Fruit fly (Drosophila melanogaster) whole organism, prepupa: ENCODE results near the gene CG6791.

ENCODE experiments used
- CG10631 ChIP-seq: fragments of 200-800 bp; sonication (Bioruptor generic); optimal IDR thresholded peaks from 2 replicates; lab custom pipeline; 2016; ENCODE audit warnings: missing biosample characterization, missing genetic modification characterization
- CG10669 ChIP-seq: fragments of 200-800 bp; sonication (Bioruptor generic); optimal IDR thresholded peaks from 3 replicates; lab custom pipeline; 2018; ENCODE audit warnings: missing biosample characterization, mild to moderate bottlenecking, missing genetic modification characterization, moderate library complexity
- CG11902 ChIP-seq: fragments of 200-800 bp; sonication (Bioruptor generic); optimal IDR thresholded peaks from 3 replicates; lab custom pipeline; 2016; ENCODE audit warnings: missing biosample characterization, missing genetic modification characterization
- CG15336 ChIP-seq: fragments of 200-800 bp; sonication (Bioruptor generic); IDR thresholded peaks from 2 replicates; pipeline ENCODE4 v1.3.6; 2022; ENCODE audit warnings: missing biosample characterization, missing genetic modification characterization
- CG1621 ChIP-seq: fragments of 200-800 bp; sonication (Bioruptor generic); optimal IDR thresholded peaks from 3 replicates; lab custom pipeline; 2018; ENCODE audit warnings: missing biosample characterization, mild to moderate bottlenecking, missing genetic modification characterization
- CG16779 ChIP-seq: fragments of 200-800 bp; sonication (Bioruptor generic); optimal IDR thresholded peaks from 3 replicates; lab custom pipeline; 2017; ENCODE audit warnings: missing biosample characterization, mild to moderate bottlenecking, missing genetic modification characterization
- CG3032 ChIP-seq: fragments of 200-800 bp; optimal IDR thresholded peaks from 2 replicates; lab custom pipeline; 2019; ENCODE audit warnings: missing biosample characterization, mild to moderate bottlenecking, missing genetic modification characterization, moderate library complexity
- CG31627 ChIP-seq: fragments of 200-800 bp; sonication (Bioruptor generic); optimal IDR thresholded peaks from 3 replicates; lab custom pipeline; 2016; ENCODE audit warnings: missing biosample characterization, missing genetic modification characterization
- CG34406 ChIP-seq: fragments of 200-800 bp; sonication (Bioruptor generic); optimal IDR thresholded peaks from 3 replicates; lab custom pipeline; 2016; ENCODE audit warnings: missing biosample characterization, missing genetic modification characterization
- CG3919 ChIP-seq: fragments of 200-800 bp; sonication (Bioruptor generic); optimal IDR thresholded peaks from 3 replicates; lab custom pipeline; 2016; ENCODE audit warnings: missing biosample characterization, missing genetic modification characterization
- CG4318 ChIP-seq: fragments of 200-800 bp; sonication (Bioruptor generic); optimal IDR thresholded peaks from 3 replicates; lab custom pipeline; 2017; ENCODE audit warnings: missing biosample characterization, mild to moderate bottlenecking, missing genetic modification characterization
- CG6163 ChIP-seq: fragments of 200-800 bp; sonication (Bioruptor generic); IDR thresholded peaks from 3 replicates; pipeline ENCODE4 v1.3.6; 2022; ENCODE audit warnings: missing biosample characterization, missing genetic modification characterization
- CG6276 ChIP-seq: fragments of 200-800 bp; sonication (Bioruptor generic); optimal IDR thresholded peaks from 2 replicates; lab custom pipeline; 2017; ENCODE audit warnings: missing biosample characterization, mild to moderate bottlenecking, missing genetic modification characterization
- CG6808 ChIP-seq: fragments of 200-800 bp; sonication (Bioruptor generic); optimal IDR thresholded peaks from 3 replicates; lab custom pipeline; 2017; ENCODE audit warnings: missing biosample characterization, missing genetic modification characterization, mild to moderate bottlenecking, moderate library complexity, missing genetic modification reagents
- CG6854 ChIP-seq: fragments of 200-800 bp; sonication (Bioruptor generic); optimal IDR thresholded peaks from 2 replicates; lab custom pipeline; 2017; ENCODE audit warnings: missing biosample characterization, mild to moderate bottlenecking, missing genetic modification characterization
- CG8119 ChIP-seq: fragments of 200-800 bp; sonication (Bioruptor generic); IDR thresholded peaks from 3 replicates; pipeline ENCODE4 v1.3.6; 2022; ENCODE audit warnings: missing biosample characterization, missing genetic modification characterization
- CG9139 ChIP-seq: fragments of 200-800 bp; sonication (Bioruptor generic); optimal IDR thresholded peaks from 3 replicates; lab custom pipeline; 2017; ENCODE audit warnings: missing biosample characterization, mild to moderate bottlenecking, missing genetic modification characterization
- Eip75B ChIP-seq: fragments of 200-800 bp; sonication (Bioruptor generic); optimal IDR thresholded peaks from 3 replicates; lab custom pipeline; 2016; ENCODE audit warnings: missing biosample characterization, missing genetic modification characterization
- Eip78C ChIP-seq: fragments of 200-800 bp; sonication (Bioruptor generic); peaks from one replicate; lab custom pipeline; 2016; ENCODE audit warnings: missing biosample characterization, missing genetic modification characterization
- Eip93F ChIP-seq: fragments of 200-800 bp; sonication (Bioruptor generic); optimal IDR thresholded peaks from 2 replicates; lab custom pipeline; 2016; ENCODE audit warnings: missing biosample characterization, mild to moderate bottlenecking, missing genetic modification characterization
- Gug ChIP-seq: fragments of 200-800 bp; sonication (Bioruptor generic); IDR thresholded peaks from 2 replicates; pipeline ENCODE4 v1.3.6; 2022; ENCODE audit warnings: missing biosample characterization, missing genetic modification characterization
- Hr38 ChIP-seq: sonication (Bioruptor generic); optimal IDR thresholded peaks from 2 replicates; lab custom pipeline; 2016; ENCODE audit warnings: missing biosample characterization, missing genetic modification characterization
- Hr39 ChIP-seq: fragments of 200-800 bp; sonication (Bioruptor generic); optimal IDR thresholded peaks from 2 replicates; lab custom pipeline; 2016; ENCODE audit warnings: missing biosample characterization, missing genetic modification characterization
- Lpt ChIP-seq: fragments of 200-800 bp; sonication (Bioruptor generic); optimal IDR thresholded peaks from 3 replicates; lab custom pipeline; 2016; ENCODE audit warnings: missing biosample characterization, missing genetic modification characterization
- Met ChIP-seq: fragments of 200-800 bp; sonication (Bioruptor generic); optimal IDR thresholded peaks from 3 replicates; lab custom pipeline; 2016; ENCODE audit warnings: missing biosample characterization, missing genetic modification characterization
- Sox102F ChIP-seq: fragments of 200-800 bp; sonication (Bioruptor generic); optimal IDR thresholded peaks from 2 replicates; lab custom pipeline; 2016; ENCODE audit warnings: missing biosample characterization, mild to moderate bottlenecking, missing genetic modification characterization
- achi ChIP-seq: fragments of 200-800 bp; sonication (Bioruptor generic); optimal IDR thresholded peaks from 3 replicates; lab custom pipeline; 2016; ENCODE audit warnings: missing biosample characterization, missing genetic modification characterization
- cyc ChIP-seq: fragments of 200-800 bp; sonication (Bioruptor generic); optimal IDR thresholded peaks from 3 replicates; lab custom pipeline; 2016; ENCODE audit warnings: missing biosample characterization, missing genetic modification characterization
- eg ChIP-seq: fragments of 200-800 bp; sonication (Bioruptor generic); IDR thresholded peaks from 3 replicates; pipeline ENCODE4 v1.3.6; 2022; ENCODE audit warnings: missing biosample characterization, missing genetic modification characterization
- esn ChIP-seq: fragments of 200-800 bp; sonication (Bioruptor generic); optimal IDR thresholded peaks from 2 replicates; lab custom pipeline; 2016; ENCODE audit warnings: missing biosample characterization, mild to moderate bottlenecking, missing genetic modification characterization, moderate library complexity
- fd85E ChIP-seq: fragments of 200-800 bp; sonication (Bioruptor generic); optimal IDR thresholded peaks from 3 replicates; lab custom pipeline; 2016; ENCODE audit warnings: missing biosample characterization, missing genetic modification characterization
- fkh ChIP-seq: fragments of 200-800 bp; sonication (Bioruptor generic); optimal IDR thresholded peaks from 3 replicates; lab custom pipeline; 2017; ENCODE audit warnings: missing biosample characterization, mild to moderate bottlenecking, missing genetic modification characterization, moderate library complexity
- lz ChIP-seq: fragments of 200-800 bp; sonication (Bioruptor generic); optimal IDR thresholded peaks from 3 replicates; lab custom pipeline; 2016; ENCODE audit warnings: missing biosample characterization, missing genetic modification characterization
- net ChIP-seq: fragments of 200-800 bp; sonication (Bioruptor generic); optimal IDR thresholded peaks from 3 replicates; lab custom pipeline; 2016; ENCODE audit warnings: missing biosample characterization, missing genetic modification characterization
- pdm3 ChIP-seq: fragments of 200-800 bp; sonication (Bioruptor generic); optimal IDR thresholded peaks from 3 replicates; lab custom pipeline; 2016; ENCODE audit warnings: missing biosample characterization, missing genetic modification characterization
- salr ChIP-seq, 2 experiments: fragments of 200-800 bp; sonication (Bioruptor generic); optimal IDR thresholded peaks; 3 replicates each; lab custom pipeline; 2016 to 2018; ENCODE audit warnings: missing biosample characterization in 2 of 2, missing genetic modification characterization in 2 of 2, mild to moderate bottlenecking in 1 of 2
- ss ChIP-seq, 2 experiments: fragments of 200-800 bp; sonication (Bioruptor generic); optimal IDR thresholded peaks; 2 replicates in 1 of 2; 3 replicates in 1 of 2; lab custom pipeline; 2017 to 2018; ENCODE audit warnings: mild to moderate bottlenecking in 2 of 2, missing biosample characterization in 2 of 2, missing genetic modification characterization in 2 of 2, moderate library complexity in 1 of 2
- svp ChIP-seq: fragments of 200-800 bp; sonication (Bioruptor generic); peaks from one replicate; lab custom pipeline; 2016; ENCODE audit warnings: missing biosample characterization, missing genetic modification characterization
- topi ChIP-seq: fragments of 200-800 bp; sonication (Bioruptor generic); optimal IDR thresholded peaks from 3 replicates; lab custom pipeline; 2016; ENCODE audit warnings: missing biosample characterization, missing genetic modification characterization
- vri ChIP-seq: fragments of 200-800 bp; sonication (Bioruptor generic); optimal IDR thresholded peaks from 3 replicates; lab custom pipeline; 2016; ENCODE audit warnings: missing biosample characterization, mild to moderate bottlenecking, missing genetic modification characterization

Gene CG6791

DNA sequence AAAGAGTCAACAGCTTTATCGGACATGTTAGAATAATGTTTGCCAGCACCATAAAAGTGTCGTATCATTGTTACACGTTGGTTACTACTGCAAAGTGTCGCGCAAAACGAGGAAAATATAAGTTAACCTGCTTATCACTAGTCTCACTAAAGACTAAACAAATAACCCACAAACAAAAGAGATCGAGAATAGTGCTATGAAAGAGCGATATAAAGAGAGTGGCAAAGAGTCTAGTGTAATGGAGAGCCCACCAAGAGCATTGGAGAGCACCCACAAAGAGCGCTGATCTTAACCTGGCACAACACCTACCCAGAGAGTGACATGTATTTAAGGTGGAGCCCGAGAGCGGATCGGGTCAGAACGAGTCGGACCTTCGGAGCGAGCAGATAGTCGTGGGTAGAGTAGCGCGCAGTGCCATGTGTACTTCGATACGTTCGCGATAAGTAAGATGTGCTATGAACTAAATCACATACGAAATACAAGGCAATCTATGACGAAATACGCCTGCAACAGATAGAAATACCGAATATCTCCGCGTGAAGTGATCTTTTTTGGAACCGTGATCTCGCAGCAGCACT is 21.0 kb downstream of the CG6791 start, which contains the start of gene Mrp4 (continued):
- TF ChIP-seq Hr39 (GFP tag; lab: Kevin White, UChicago) (no peak), cyc (GFP tag; lab: Kevin White, UChicago) (no peak), CG6854 (GFP tag; lab: Kevin White, UChicago) (peak; percentile 83), CG31627 (GFP tag; lab: Kevin White, UChicago) (no peak), fd85E (GFP tag; lab: Kevin White, UChicago) (peak; percentile 50), Sox102F (no peak), topi (GFP tag; lab: Kevin White, UChicago) (no peak), pdm3 (no peak), Gug (GFP tag; lab: Robert Waterston, UW) (no peak), vri (GFP tag; lab: Kevin White, UChicago) (peak; percentile 78), CG4318 (GFP tag; lab: Kevin White, UChicago) (no peak), CG11902 (no peak), Eip93F (GFP tag; lab: Kevin White, UChicago) (no peak)

DNA sequence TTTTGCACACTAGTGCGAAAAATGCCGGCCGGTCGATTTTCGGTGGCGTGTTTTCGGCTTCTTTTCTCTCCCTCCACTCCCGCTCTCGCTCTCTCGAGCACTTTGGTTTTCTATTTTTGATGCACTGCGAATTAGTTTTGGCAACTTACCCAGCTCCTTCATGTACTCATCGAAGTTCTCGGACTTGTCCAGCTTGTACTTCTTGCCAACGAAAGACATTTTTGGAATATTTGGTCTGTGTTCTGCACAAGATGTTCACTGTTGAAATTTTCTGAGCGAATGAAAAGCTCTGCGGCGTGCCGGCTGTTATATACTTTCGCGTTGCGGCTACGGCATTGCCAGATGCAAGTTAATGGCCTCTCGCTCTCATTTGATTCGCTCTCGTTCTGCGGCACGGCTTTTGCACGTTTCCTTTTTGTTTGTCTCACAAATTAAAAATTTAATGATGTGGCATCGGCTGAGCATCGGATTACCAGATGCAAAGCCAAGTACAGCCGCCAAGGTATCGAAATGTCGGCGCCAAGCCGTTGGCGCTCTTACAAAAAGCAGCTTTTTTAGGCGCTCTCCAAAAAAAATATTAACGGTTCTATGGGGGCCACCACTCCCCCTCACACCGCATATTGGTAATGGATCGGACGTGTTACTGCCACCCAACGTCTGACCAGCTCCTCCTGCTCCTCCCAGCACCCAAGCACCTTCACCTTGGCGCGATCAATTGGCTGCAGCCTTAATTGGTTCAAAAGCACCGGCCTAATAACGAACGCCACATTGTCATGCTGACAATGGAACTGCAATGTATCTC is 23.0 kb downstream of the CG6791 start, which contains the start of the genes fabp and sea:
Gene fabp (minus strand): TSS at position 286 of the 802 bp plus-strand sequence.
Gene sea (minus strand): TSS at position 286 of the 802 bp plus-strand sequence.
- TF ChIP-seq Met (GFP tag; lab: Kevin White, UChicago) (peak; percentile 6), Lpt (GFP tag; lab: Kevin White, UChicago) (no peak), pdm3 (peak; percentile 26), eg (GFP tag; lab: Robert Waterston, UW) (peak; percentile 53; the same call in 1 of the 3 replicates), Sox102F (peak; percentile 67), CG6854 (GFP tag; lab: Kevin White, UChicago) (peak; percentile 42), CG16779 (peak; percentile 39), Hr38 (GFP tag; lab: Kevin White, UChicago) (no peak), topi (GFP tag; lab: Kevin White, UChicago) (peak; percentile 48), net (GFP tag; lab: Kevin White, UChicago) (peak; percentile 33), CG8119 (peak; percentile 50; the same call in 1 of the 3 replicates), salr (GFP tag; optimal IDR thresholded peaks at IDR 0.05; lab: Kevin White, UChicago) (peak in 1 of 2 experiments; percentile 9), CG6808 (GFP tag; lab: Kevin White, UChicago) (peak; percentile 44), Eip75B (GFP tag; lab: Kevin White, UChicago) (peak; percentile 21), CG3032 (tag; lab: Kevin White, UChicago) (peak; percentile 2), lz (no peak), svp (GFP tag; lab: Kevin White, UChicago) (no peak), CG10631 (GFP tag; lab: Kevin White, UChicago) (no peak), vri (GFP tag; lab: Kevin White, UChicago) (peak; percentile 66), CG34406 (no peak), ss (GFP tag; optimal IDR thresholded peaks at IDR 0.05; lab: Kevin White, UChicago) (peak; percentile 27 to 46), fd85E (GFP tag; lab: Kevin White, UChicago) (peak; percentile 46), CG1621 (peak; percentile 13), Eip78C (peak; percentile 60), CG6163 (GFP tag; lab: Robert Waterston, UW) (peak; percentile 54; the same call in 1 of the 3 replicates), fkh (GFP tag; lab: Kevin White, UChicago) (no peak), CG6276 (GFP tag; lab: Kevin White, UChicago) (peak; percentile 39), esn (GFP tag; lab: Kevin White, UChicago) (peak; percentile 49), achi (GFP tag; lab: Kevin White, UChicago) (peak; percentile 9), CG9139 (GFP tag; lab: Kevin White, UChicago) (peak; percentile 20), CG15336 (peak; percentile 50; the same call in 1 of the 2 replicates), CG10669 (GFP tag; lab: Kevin White, UChicago) (no peak), CG3919 (GFP tag; lab: Kevin White, UChicago) (peak; percentile 50)
- TF ChIP-seq, all 60 proteins: peak for 25
